Fruit fly (Drosophila melanogaster) whole organism, wandering third instar larva: ENCODE data around the gene Pex19.

Source experiments
- Abd-B ChIP-seq: fragments of >200 bp; optimal IDR thresholded peaks from 2 replicates; lab custom pipeline; 2017; ENCODE audit warnings: missing biosample characterization, missing genetic modification characterization
- Mio ChIP-seq: sonication (Bioruptor generic); optimal IDR thresholded peaks from 2 replicates; lab custom pipeline; 2016; ENCODE audit warnings: missing biosample characterization, missing genetic modification characterization
- Myc ChIP-seq: fragments of >200 bp; optimal IDR thresholded peaks from 2 replicates; lab custom pipeline; 2017
- br ChIP-seq: fragments of 200-800 bp; sonication (Bioruptor generic); optimal IDR thresholded peaks from 2 replicates; lab custom pipeline; 2016; ENCODE audit warnings: missing biosample characterization, missing genetic modification characterization
- ey ChIP-seq: fragments of 200-800 bp; sonication (Bioruptor generic); optimal IDR thresholded peaks from 2 replicates; lab custom pipeline; 2016; ENCODE audit warnings: missing biosample characterization, missing genetic modification characterization
- foxo ChIP-seq, 2 experiments: fragments of 200-800 bp; sonication (Bioruptor generic); optimal IDR thresholded peaks; 2 replicates in 1 of 2; 3 replicates in 1 of 2; lab custom pipeline; 2016 to 2017; ENCODE audit warnings: missing biosample characterization in 2 of 2, missing genetic modification characterization in 2 of 2
- lola ChIP-seq: fragments of >200 bp; optimal IDR thresholded peaks from 2 replicates; lab custom pipeline; 2017; ENCODE audit warnings: missing biosample characterization, missing genetic modification characterization
- pan ChIP-seq: fragments of >200 bp; optimal IDR thresholded peaks from 2 replicates; lab custom pipeline; 2017
- tai ChIP-seq: sonication (Bioruptor generic); optimal IDR thresholded peaks from 2 replicates; lab custom pipeline; 2016; ENCODE audit warnings: missing biosample characterization, missing genetic modification characterization
- usp ChIP-seq: fragments of >200 bp; optimal IDR thresholded peaks from 2 replicates; lab custom pipeline; 2017; ENCODE audit warnings: missing biosample characterization, missing genetic modification characterization
- woc ChIP-seq: sonication (Bioruptor generic); optimal IDR thresholded peaks from 2 replicates; lab custom pipeline; 2016; ENCODE audit warnings: missing biosample characterization, mild to moderate bottlenecking, missing genetic modification characterization

DNA sequence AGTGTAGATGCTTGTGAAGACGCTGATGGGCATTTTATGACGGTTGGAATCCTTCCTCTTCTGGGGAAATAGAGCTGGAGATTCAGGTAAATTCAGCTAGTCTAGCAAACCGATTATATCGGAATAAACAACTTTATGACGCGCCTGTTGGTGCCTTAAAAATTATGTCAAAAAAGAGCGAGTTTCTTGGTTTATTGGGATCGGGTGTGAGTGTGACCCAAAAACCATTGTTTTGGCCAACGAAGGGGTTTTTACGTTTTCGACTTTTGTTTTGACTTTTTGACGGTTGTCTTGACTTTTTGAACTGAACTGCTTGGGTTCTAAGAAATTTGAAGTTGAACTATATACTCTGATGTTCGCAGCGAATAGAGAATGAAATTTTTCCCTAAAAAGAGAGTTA lies 419 bp downstream of the Pex19 start:
- TF ChIP-seq lola (no peak), woc (GFP tag; lab: Kevin White, UChicago) (no peak), Myc (lab: Kevin White, UChicago) (no peak), tai (GFP tag; lab: Kevin White, UChicago) (no peak), ey (no peak), pan (lab: Kevin White, UChicago) (no peak), br (GFP tag; lab: Kevin White, UChicago) (no peak), usp (GFP tag; lab: Kevin White, UChicago) (no peak), Abd-B (no peak), Mio (no peak), foxo (GFP tag; optimal IDR thresholded peaks at IDR 0.05; lab: Kevin White, UChicago) (no peak)
